ENCODE assay signal across 3 worm cellular contexts in genomic region chrX:4359030-4359429, ce11.
A peak's percentile ranks its signal among the peaks of the same experiment; 100 is the strongest.
TF ChIP-seq lines count a peak whose summit lies in the region.

No protein-coding gene starts in this region.

TF ChIP-seq in whole organism, L3 larva, 47 proteins besides CTCF, POLR2A, EP300 and RAD21:
- TF ChIP-seq jun-1 (tag; optimal IDR thresholded peaks at IDR 0.05; lab: Kevin White, UChicago) (no peak), elt-2 (tag; optimal IDR thresholded peaks at IDR 0.05; lab: Kevin White, UChicago) (peak; percentile 61)

TF ChIP-seq in whole organism, L4 larva, 104 proteins besides CTCF, POLR2A, EP300 and RAD21:
- TF ChIP-seq set-16 (GFP tag; IDR thresholded peaks at IDR 0.05; lab: Robert Waterston, UW) (no peak), mxl-3 (GFP tag; optimal IDR thresholded peaks at IDR 0.05; lab: Kevin White, UChicago) (no peak), nhr-25 (tag; optimal IDR thresholded peaks at IDR 0.05; lab: Kevin White, UChicago; ENCODE audit: borderline replicate concordance, insufficient read depth) (no peak), pqm-1 (tag; optimal IDR thresholded peaks at IDR 0.05; lab: Kevin White, UChicago) (peak; percentile 36), daf-19 (GFP tag; conservative IDR thresholded peaks at IDR 0.05; lab: Robert Waterston, UW) (no peak), tra-1 (GFP tag; IDR thresholded peaks at IDR 0.05; lab: Robert Waterston, UW) (peak; percentile 82), php-3 (GFP tag; IDR thresholded peaks at IDR 0.05; lab: Robert Waterston, UW) (peak; percentile 79), daf-16 (GFP tag; optimal IDR thresholded peaks at IDR 0.05; lab: Kevin White, UChicago) (no peak), daf-16 (tag; optimal IDR thresholded peaks at IDR 0.05; lab: Kevin White, UChicago) (no peak), nhr-77 (tag; optimal IDR thresholded peaks at IDR 0.05; lab: Kevin White, UChicago) (no peak)

TF ChIP-seq in whole organism, young adult, 124 proteins besides CTCF, POLR2A, EP300 and RAD21:
- TF ChIP-seq nhr-80 (tag; optimal IDR thresholded peaks at IDR 0.05; lab: Kevin White, UChicago) (peak; percentile 58), unc-62 (GFP tag; optimal IDR thresholded peaks at IDR 0.05; lab: Kevin White, UChicago) (peak; percentile 8), snpc-1.3 (tag; optimal IDR thresholded peaks at IDR 0.05; lab: Kevin White, UChicago; ENCODE audit: insufficient read depth) (no peak)
